Worm (Caenorhabditis elegans) whole organism, L4 larva: Measurements from ENCODE around the gene F36H5.14.

Source experiments
- F10B5.3 ChIP-seq: sonication (generic microtip); optimal IDR thresholded peaks from 2 replicates; lab custom pipeline; 2016; ENCODE audit warnings: mild to moderate bottlenecking, missing genetic modification characterization, missing compliant biosample characterization
- F26F4.8 ChIP-seq: fragments of 200-800 bp; sonication (Bioruptor generic); conservative IDR thresholded peaks from 2 replicates; pipeline ENCODE4 v1.3.6; 2022; ENCODE audit warnings: missing genetic modification characterization, missing compliant biosample characterization
- F44E2.7 ChIP-seq: fragments of 200-800 bp; sonication (Bioruptor generic); IDR thresholded peaks from 2 replicates; pipeline ENCODE4 v2.1.2; 2022; ENCODE audit warnings: missing genetic modification characterization, missing compliant biosample characterization
- Y5F2A.4 ChIP-seq: fragments of 200-800 bp; sonication (Bioruptor generic); optimal IDR thresholded peaks from 2 replicates; lab custom pipeline; 2018; ENCODE audit warnings: mild to moderate bottlenecking, missing genetic modification characterization, missing compliant biosample characterization
- aha-1 ChIP-seq: fragments of 150-350 bp; peaks from one replicate; lab custom pipeline; 2014; ENCODE audit warnings: missing biosample characterization, missing genetic modification characterization
- aly-2 ChIP-seq: sonication (generic microtip); optimal IDR thresholded peaks from 2 replicates; lab custom pipeline; 2018; ENCODE audit warnings: missing biosample characterization, missing genetic modification characterization
- ama-1 ChIP-seq: fragments of 150-350 bp; optimal IDR thresholded peaks from 2 replicates; lab custom pipeline; 2014; ENCODE audit warnings: inconsistent platforms, mixed read lengths
- ceh-32 ChIP-seq: sonication (generic microtip); optimal IDR thresholded peaks from 2 replicates; lab custom pipeline; 2016; ENCODE audit warnings: mild to moderate bottlenecking, missing genetic modification characterization, missing compliant biosample characterization; ENCODE audit not compliant: poor library complexity
- ceh-62 ChIP-seq: sonication (generic microtip); optimal IDR thresholded peaks from 2 replicates; lab custom pipeline; 2017; ENCODE audit warnings: missing biosample characterization, missing genetic modification characterization
- ctbp-1 ChIP-seq: fragments of 200-800 bp; sonication (Bioruptor generic); IDR thresholded peaks from 2 replicates; pipeline ENCODE4 v1.3.6; 2022; ENCODE audit warnings: missing genetic modification reagents, missing genetic modification characterization, missing compliant biosample characterization
- daf-12 ChIP-seq: fragments of 150-350 bp; optimal IDR thresholded peaks from 2 replicates; lab custom pipeline; 2014; ENCODE audit warnings: missing biosample characterization, missing genetic modification reagents, missing genetic modification characterization
- daf-19 ChIP-seq: fragments of 200-800 bp; sonication (Bioruptor generic); conservative IDR thresholded peaks from 2 replicates; pipeline ENCODE4 v1.3.6; 2022; ENCODE audit warnings: missing genetic modification characterization, missing compliant biosample characterization
- daf-8 ChIP-seq: fragments of 200-800 bp; sonication (Bioruptor generic); IDR thresholded peaks from 2 replicates; pipeline ENCODE4 v1.3.6; 2022; ENCODE audit warnings: missing genetic modification characterization, missing compliant biosample characterization
- duxl-1 ChIP-seq: sonication (generic microtip); optimal IDR thresholded peaks from 2 replicates; lab custom pipeline; 2016; ENCODE audit warnings: mild to moderate bottlenecking, missing genetic modification characterization, moderate library complexity, missing compliant biosample characterization; ENCODE audit not compliant: poor library complexity
- dve-1 ChIP-seq: sonication (generic microtip); optimal IDR thresholded peaks from 2 replicates; lab custom pipeline; 2017; ENCODE audit warnings: antibody characterized with exemption, mild to moderate bottlenecking, missing genetic modification characterization, missing compliant biosample characterization; ENCODE audit not compliant: insufficient read depth
- egl-27 ChIP-seq: sonication (generic microtip); optimal IDR thresholded peaks from 3 replicates; lab custom pipeline; 2017; ENCODE audit warnings: missing biosample characterization, missing genetic modification reagents, missing genetic modification characterization
- fos-1 ChIP-seq: fragments of 150-350 bp; optimal IDR thresholded peaks from 2 replicates; lab custom pipeline; 2014; ENCODE audit warnings: missing biosample characterization, missing genetic modification characterization
- hif-1 ChIP-seq, 2 experiments: sonication (generic microtip); optimal IDR thresholded peaks; 2 replicates each; lab custom pipeline; 2016 to 2017; ENCODE audit warnings: missing compliant biosample characterization in 2 of 2, missing genetic modification characterization in 2 of 2, missing genetic modification reagents in 2 of 2, missing genotype in 2 of 2, mild to moderate bottlenecking in 1 of 2
- hmg-1.1 ChIP-seq: fragments of 200-800 bp; sonication (Bioruptor generic); IDR thresholded peaks from 2 replicates; pipeline ENCODE4 v1.3.6; 2022; ENCODE audit warnings: missing genetic modification reagents, missing genetic modification characterization, missing compliant biosample characterization
- lin-13 ChIP-seq: fragments of 150-350 bp; optimal IDR thresholded peaks from 2 replicates; lab custom pipeline; 2014; ENCODE audit warnings: missing biosample characterization, missing genetic modification reagents, missing genetic modification characterization
- lin-15B ChIP-seq: fragments of 150-350 bp; sonication (generic microtip); optimal IDR thresholded peaks from 3 replicates; lab custom pipeline; 2014; ENCODE audit warnings: missing biosample characterization, missing genetic modification characterization
- lin-39 ChIP-seq: fragments of 150-350 bp; optimal IDR thresholded peaks from 2 replicates; lab custom pipeline; 2014; ENCODE audit warnings: missing biosample characterization, missing genetic modification reagents, missing genetic modification characterization
- madf-9 ChIP-seq: fragments of 200-800 bp; sonication (Bioruptor generic); conservative IDR thresholded peaks from 2 replicates; pipeline ENCODE4 v1.3.6; 2022; ENCODE audit warnings: missing genetic modification reagents, missing genetic modification characterization, missing compliant biosample characterization
- mxl-2 ChIP-seq: fragments of 200-800 bp; sonication (Bioruptor generic); conservative IDR thresholded peaks from 2 replicates; pipeline ENCODE4 v1.3.6; 2022; ENCODE audit warnings: missing genetic modification reagents, missing genetic modification characterization, missing compliant biosample characterization
- nhr-111 ChIP-seq: fragments of 200-800 bp; sonication (Bioruptor generic); optimal IDR thresholded peaks from 2 replicates; lab custom pipeline; 2018; ENCODE audit warnings: mild to moderate bottlenecking, missing genetic modification characterization, missing compliant biosample characterization
- nhr-237 ChIP-seq: sonication (generic microtip); optimal IDR thresholded peaks from 2 replicates; lab custom pipeline; 2017; ENCODE audit warnings: missing biosample characterization, missing genetic modification characterization
- nhr-28 ChIP-seq: fragments of 150-350 bp; optimal IDR thresholded peaks from 2 replicates; lab custom pipeline; 2014; ENCODE audit warnings: missing biosample characterization, missing genetic modification characterization
- pha-4 ChIP-seq, 2 experiments: fragments of 150-350 bp in 1 of 2; fragments of 200-800 bp in 1 of 2; sonication (Bioruptor generic) in 1 of 2; IDR thresholded peaks in 1 of 2; optimal IDR thresholded peaks in 1 of 2; 2 replicates each; pipeline versions ENCODE4 v1.3.6 to Lab custom; 2014 to 2022; ENCODE audit warnings: missing genetic modification characterization in 2 of 2, missing genetic modification reagents in 2 of 2, missing biosample characterization in 1 of 2, missing compliant biosample characterization in 1 of 2
- spr-1 ChIP-seq: sonication (generic microtip); optimal IDR thresholded peaks from 2 replicates; lab custom pipeline; 2016; ENCODE audit warnings: mild to moderate bottlenecking, missing genetic modification characterization, missing compliant biosample characterization
- spr-3 ChIP-seq: fragments of 200-800 bp; sonication (Bioruptor generic); optimal IDR thresholded peaks from 2 replicates; lab custom pipeline; 2018; ENCODE audit warnings: mild to moderate bottlenecking, missing genetic modification characterization, missing compliant biosample characterization
- tra-1 ChIP-seq: fragments of 200-800 bp; sonication (Bioruptor generic); IDR thresholded peaks from 2 replicates; pipeline ENCODE4 v1.3.6; 2022; ENCODE audit warnings: missing genetic modification reagents, missing genetic modification characterization, missing compliant biosample characterization
- unc-62 ChIP-seq, 3 experiments: fragments of 150-350 bp in 1 of 3; sonication (generic microtip); optimal IDR thresholded peaks in 2 of 3; peaks in 1 of 3; 1 replicate in 1 of 3; 2 replicates in 2 of 3; lab custom pipeline; 2014 to 2017; ENCODE audit warnings: missing biosample characterization in 3 of 3, missing genetic modification characterization in 3 of 3, missing genetic modification reagents in 3 of 3, missing genotype in 1 of 3
- zag-1 ChIP-seq: fragments of 150-350 bp; optimal IDR thresholded peaks from 2 replicates; lab custom pipeline; 2014; ENCODE audit warnings: missing biosample characterization, missing genetic modification characterization
- zfp-2 ChIP-seq: sonication (generic microtip); optimal IDR thresholded peaks from 2 replicates; lab custom pipeline; 2016; ENCODE audit warnings: mild to moderate bottlenecking, missing genetic modification characterization, missing compliant biosample characterization
- zfp-3 ChIP-seq: fragments of 200-800 bp; sonication (Bioruptor generic); conservative IDR thresholded peaks from 2 replicates; pipeline ENCODE4 v1.3.6; 2022; ENCODE audit warnings: missing genetic modification reagents, missing genetic modification characterization, missing compliant biosample characterization
- ztf-7 ChIP-seq: fragments of 150-350 bp; optimal IDR thresholded peaks from 2 replicates; lab custom pipeline; 2014; ENCODE audit warnings: missing biosample characterization, missing genetic modification characterization

F36H5.14 gene

ce11 chrII:1756072-1756471, 19.3 kb upstream of the F36H5.14 start, which contains the start of gene F36H5.17:
TSS of gene F36H5.17 (minus strand) at chrII:1756172.
- no peak for TF ChIP-seq fos-1 (tag; lab: Kevin White, UChicago)
- no peak for TF ChIP-seq daf-19 (GFP tag; lab: Robert Waterston, UW)
- no peak for TF ChIP-seq aly-2 (tag; lab: Kevin White, UChicago)
- no peak for TF ChIP-seq F44E2.7 (GFP tag; lab: Robert Waterston, UW)
- TF ChIP-seq lin-15B (tag; lab: Kevin White, UChicago): no peak
- TF ChIP-seq F10B5.3 (tag; lab: Kevin White, UChicago): no peak
- no peak for TF ChIP-seq zfp-3 (GFP tag; lab: Robert Waterston, UW)
- TF ChIP-seq mxl-2 (GFP tag; lab: Robert Waterston, UW): no peak
- TF ChIP-seq duxl-1 (tag; lab: Kevin White, UChicago): no peak
- TF ChIP-seq ama-1 (lab: Kevin White, UChicago): no peak
- no peak for TF ChIP-seq nhr-28 (tag; lab: Kevin White, UChicago)
- no peak for TF ChIP-seq ztf-7 (tag; lab: Kevin White, UChicago)

ce11 chrII:1756582-1756981, 18.8 kb upstream of the F36H5.14 start, which contains the start of gene fbxb-53:
TSS of gene fbxb-53 (plus strand) at chrII:1756882.
- TF ChIP-seq zfp-2 (tag; lab: Kevin White, UChicago) (no peak), unc-62 (GFP tag; optimal IDR thresholded peaks at IDR 0.05 in 1 of 2; lab: Kevin White, UChicago) (peak in 1 of 2 experiments; percentile 31), unc-62 (tag; optimal IDR thresholded peaks at IDR 0.05; lab: Kevin White, UChicago) (no peak), ceh-62 (tag; lab: Kevin White, UChicago) (no peak)
- TF ChIP-seq, all 104 proteins: peak for 1

- peak; percentile 7 for TF ChIP-seq aha-1 (tag; lab: Kevin White, UChicago)
- TF ChIP-seq spr-3 (GFP tag; lab: Kevin White, UChicago): no peak
- no peak for TF ChIP-seq ama-1 (lab: Kevin White, UChicago)
- TF ChIP-seq hif-1 (tag; optimal IDR thresholded peaks at IDR 0.05; lab: Kevin White, UChicago): no peak
Measured at ce11 chrII:1757033-1757432, 18.3 kb upstream of the F36H5.14 start, which contains the start of gene F36H5.10. TSS of gene F36H5.10 (plus strand) at chrII:1757333.

ce11 chrII:1759602-1760001, 15.7 kb upstream of the F36H5.14 start, which contains the start of gene F36H5.18:
TSS of gene F36H5.18 (plus strand) at chrII:1759902.
- TF ChIP-seq nhr-28 (tag; lab: Kevin White, UChicago) (no peak), F26F4.8 (no peak), spr-3 (GFP tag; lab: Kevin White, UChicago) (no peak), Y5F2A.4 (GFP tag; lab: Kevin White, UChicago) (no peak), daf-8 (GFP tag; lab: Robert Waterston, UW) (no peak), lin-39 (no peak), nhr-237 (tag; lab: Kevin White, UChicago) (no peak), tra-1 (no peak), nhr-111 (GFP tag; lab: Kevin White, UChicago) (no peak), zfp-2 (tag; lab: Kevin White, UChicago) (no peak)

- TF ChIP-seq zag-1 (tag; lab: Kevin White, UChicago) (no peak), nhr-28 (tag; lab: Kevin White, UChicago) (no peak), pha-4 (GFP tag; IDR thresholded peaks at IDR 0.05; lab: Robert Waterston, UW) (no peak), pha-4 (tag; optimal IDR thresholded peaks at IDR 0.05; lab: Kevin White, UChicago) (no peak), egl-27 (no peak), ceh-32 (tag; lab: Kevin White, UChicago) (no peak), daf-12 (no peak), tra-1 (no peak), spr-1 (tag; lab: Kevin White, UChicago) (no peak), F26F4.8 (no peak), hmg-1.1 (GFP tag; lab: Robert Waterston, UW) (no peak), dve-1 (no peak), ceh-62 (tag; lab: Kevin White, UChicago) (no peak), madf-9 (no peak), lin-13 (GFP tag; lab: Kevin White, UChicago) (no peak), ctbp-1 (GFP tag; lab: Robert Waterston, UW) (no peak)
- TF ChIP-seq, all 104 proteins: peak for 0
Measured at ce11 chrII:1761564-1761963, 13.8 kb upstream of the F36H5.14 start, which contains the start of gene F36H5.4. TSS of gene F36H5.4 (plus strand) at chrII:1761864.
